Worm (Caenorhabditis elegans) whole organism, young adult: ENCODE data around the gene dmsr-1.

Experiments
- B0261.1 ChIP-seq: sonication (generic microtip); optimal IDR thresholded peaks from 2 replicates; lab custom pipeline; 2016; ENCODE audit warnings: mild to moderate bottlenecking, missing genetic modification characterization, moderate library complexity, missing compliant biosample characterization
- D2030.7 ChIP-seq: fragments of 200-800 bp; sonication (Bioruptor generic); IDR thresholded peaks from 2 replicates; pipeline ENCODE4 v1.3.6; 2022; ENCODE audit warnings: missing genetic modification reagents, missing genetic modification characterization, missing compliant biosample characterization
- F37B4.10 ChIP-seq: fragments of 200-800 bp; sonication (Bioruptor generic); IDR thresholded peaks from 2 replicates; pipeline ENCODE4 v1.3.6; 2022; ENCODE audit warnings: missing genetic modification characterization, missing compliant biosample characterization
- F39B2.1 ChIP-seq: fragments of 200-800 bp; sonication (Bioruptor generic); IDR thresholded peaks from 2 replicates; pipeline ENCODE4 v1.3.6; 2022; ENCODE audit warnings: missing genetic modification reagents, missing genetic modification characterization, missing compliant biosample characterization
- F55B11.4 ChIP-seq: sonication (generic microtip); optimal IDR thresholded peaks from 2 replicates; lab custom pipeline; 2016; ENCODE audit warnings: missing compliant biosample characterization, missing genetic modification characterization, borderline replicate concordance; ENCODE audit not compliant: insufficient read depth
- F57C9.4 ChIP-seq: sonication (generic microtip); optimal IDR thresholded peaks from 2 replicates; lab custom pipeline; 2017; ENCODE audit warnings: mild to moderate bottlenecking, missing genetic modification characterization, missing compliant biosample characterization
- K12H6.12 ChIP-seq: fragments of 200-800 bp; sonication (Bioruptor generic); optimal IDR thresholded peaks from 2 replicates; lab custom pipeline; 2018; ENCODE audit warnings: mild to moderate bottlenecking, missing genetic modification characterization, missing compliant biosample characterization
- aptf-3 ChIP-seq: fragments of 200-800 bp; sonication (Bioruptor generic); IDR thresholded peaks from 2 replicates; pipeline ENCODE4 v1.3.6; 2022; ENCODE audit warnings: missing genetic modification characterization, missing compliant biosample characterization
- athp-1 ChIP-seq: sonication (generic microtip); optimal IDR thresholded peaks from 2 replicates; lab custom pipeline; 2017; ENCODE audit warnings: mild to moderate bottlenecking, missing genetic modification characterization, missing compliant biosample characterization
- attf-3 ChIP-seq: fragments of 200-800 bp; sonication (Bioruptor generic); conservative IDR thresholded peaks from 2 replicates; pipeline ENCODE4 v1.3.6; 2022; ENCODE audit warnings: missing genetic modification reagents, missing genetic modification characterization, missing compliant biosample characterization
- bed-1 ChIP-seq: fragments of 200-800 bp; sonication (Bioruptor generic); IDR thresholded peaks from 2 replicates; pipeline ENCODE4 v1.3.6; 2022; ENCODE audit warnings: missing genetic modification reagents, missing genetic modification characterization, missing compliant biosample characterization
- bed-2 ChIP-seq: fragments of 200-800 bp; sonication (Bioruptor generic); IDR thresholded peaks from 2 replicates; pipeline ENCODE4 v1.3.6; 2022; ENCODE audit warnings: missing genetic modification reagents, missing genetic modification characterization, missing compliant biosample characterization
- cebp-1 ChIP-seq, 2 experiments: fragments of 200-800 bp in 1 of 2; sonication (Bioruptor generic) in 1 of 2; sonication (generic microtip) in 1 of 2; IDR thresholded peaks in 1 of 2; optimal IDR thresholded peaks in 1 of 2; 2 replicates each; pipeline versions ENCODE4 v1.3.6 to Lab custom; 2017 to 2022; ENCODE audit warnings: missing compliant biosample characterization in 2 of 2, missing genetic modification characterization in 2 of 2, mild to moderate bottlenecking in 1 of 2, missing genetic modification reagents in 1 of 2, moderate library complexity in 1 of 2
- cebp-2 ChIP-seq: fragments of 200-800 bp; sonication (Bioruptor generic); IDR thresholded peaks from 2 replicates; pipeline ENCODE4 v1.3.6; 2022; ENCODE audit warnings: missing genetic modification characterization, missing compliant biosample characterization
- ceh-40 ChIP-seq: fragments of 200-800 bp; sonication (Bioruptor generic); IDR thresholded peaks from 2 replicates; pipeline ENCODE4 v1.3.6; 2022; ENCODE audit warnings: missing genetic modification characterization, missing compliant biosample characterization
- ceh-79 ChIP-seq: sonication (generic microtip); optimal IDR thresholded peaks from 2 replicates; lab custom pipeline; 2017; ENCODE audit warnings: mild to moderate bottlenecking, missing genetic modification characterization, missing compliant biosample characterization
- dpff-1 ChIP-seq: sonication (generic microtip); optimal IDR thresholded peaks from 2 replicates; lab custom pipeline; 2017; ENCODE audit warnings: mild to moderate bottlenecking, missing genetic modification characterization, missing compliant biosample characterization
- egrh-3 ChIP-seq: fragments of 200-800 bp; sonication (Bioruptor generic); IDR thresholded peaks from 2 replicates; pipeline ENCODE4 v1.3.6; 2022; ENCODE audit warnings: missing genetic modification reagents, missing genetic modification characterization, missing compliant biosample characterization
- lin-26 ChIP-seq: fragments of 200-800 bp; sonication (Bioruptor generic); IDR thresholded peaks from 2 replicates; pipeline ENCODE4 v1.3.6; 2022; ENCODE audit warnings: missing genetic modification reagents, missing genetic modification characterization, missing compliant biosample characterization
- lir-1 ChIP-seq: fragments of 200-800 bp; sonication (Bioruptor generic); conservative IDR thresholded peaks from 2 replicates; pipeline ENCODE4 v1.3.6; 2022; ENCODE audit warnings: missing genetic modification reagents, missing genetic modification characterization, missing compliant biosample characterization
- madf-10 ChIP-seq: sonication (generic microtip); optimal IDR thresholded peaks from 2 replicates; lab custom pipeline; 2016; ENCODE audit warnings: mild to moderate bottlenecking, missing genetic modification characterization, missing compliant biosample characterization
- mel-28 ChIP-seq: sonication (generic microtip); optimal IDR thresholded peaks from 2 replicates; lab custom pipeline; 2016; ENCODE audit warnings: borderline replicate concordance, mild to moderate bottlenecking, missing genetic modification characterization, missing compliant biosample characterization
- mes-4 ChIP-seq: sonication (generic microtip); optimal IDR thresholded peaks from 2 replicates; lab custom pipeline; 2016; ENCODE audit warnings: missing genotype, missing genetic modification characterization, missing compliant biosample characterization
- nfya-1 ChIP-seq: sonication (generic microtip); optimal IDR thresholded peaks from 2 replicates; lab custom pipeline; 2017; ENCODE audit warnings: antibody characterized with exemption, missing compliant biosample characterization, missing genetic modification characterization, borderline replicate concordance; ENCODE audit not compliant: insufficient read depth
- pbrm-1 ChIP-seq: fragments of 200-800 bp; sonication (Bioruptor generic); IDR thresholded peaks from 2 replicates; pipeline ENCODE4 v1.3.6; 2022; ENCODE audit warnings: missing genetic modification reagents, missing genetic modification characterization, missing compliant biosample characterization
- pha-4 ChIP-seq: fragments of 150-350 bp; sonication (generic microtip); optimal IDR thresholded peaks from 2 replicates; lab custom pipeline; 2014; ENCODE audit warnings: missing biosample characterization, missing genetic modification reagents, missing genetic modification characterization
- sea-2 ChIP-seq: fragments of 200-800 bp; sonication (Bioruptor generic); IDR thresholded peaks from 2 replicates; pipeline ENCODE4 v1.3.6; 2022; ENCODE audit warnings: missing genetic modification characterization, missing compliant biosample characterization
- unc-62 ChIP-seq: fragments of 150-350 bp; optimal IDR thresholded peaks from 2 replicates; lab custom pipeline; 2014; ENCODE audit warnings: missing biosample characterization, missing genetic modification reagents, missing genetic modification characterization
- zfh-2 ChIP-seq: fragments of 200-800 bp; sonication (Bioruptor generic); conservative IDR thresholded peaks from 2 replicates; pipeline ENCODE4 v1.3.6; 2022; ENCODE audit warnings: missing genetic modification reagents, missing genetic modification characterization, missing compliant biosample characterization
- ztf-18 ChIP-seq: sonication (generic microtip); optimal IDR thresholded peaks from 2 replicates; lab custom pipeline; 2016; ENCODE audit warnings: missing genotype, mild to moderate bottlenecking, missing genetic modification characterization, missing compliant biosample characterization
- ztf-25 ChIP-seq: fragments of 200-800 bp; sonication (Bioruptor generic); IDR thresholded peaks from 2 replicates; pipeline ENCODE4 v1.3.6; 2022; ENCODE audit warnings: missing genetic modification reagents, missing genetic modification characterization, missing compliant biosample characterization

The dmsr-1 gene

ce11 chrV:11439202-11439601 is 638 bp downstream of the dmsr-1 start:
- no peak for TF ChIP-seq K12H6.12 (tag; lab: Kevin White, UChicago)
- no peak for TF ChIP-seq lin-26 (GFP tag; lab: Robert Waterston, UW)
- no peak for TF ChIP-seq ztf-18 (tag; lab: Kevin White, UChicago)

- TF ChIP-seq unc-62 (GFP tag; lab: Kevin White, UChicago), result no peak
- TF ChIP-seq ceh-40 (GFP tag; lab: Robert Waterston, UW), result no peak
- TF ChIP-seq nfya-1, result no peak
- TF ChIP-seq bed-1 (GFP tag; lab: Robert Waterston, UW), result no peak
- TF ChIP-seq ceh-79 (tag; lab: Kevin White, UChicago), result no peak
- TF ChIP-seq pha-4 (tag; lab: Kevin White, UChicago), result no peak
- no peak for TF ChIP-seq F37B4.10 (GFP tag; lab: Robert Waterston, UW)
- no peak for TF ChIP-seq attf-3 (GFP tag; lab: Robert Waterston, UW)
- TF ChIP-seq F57C9.4 (tag; lab: Kevin White, UChicago), result no peak
- TF ChIP-seq athp-1, result no peak
- TF ChIP-seq mes-4 (tag; lab: Kevin White, UChicago), result no peak
- no peak for TF ChIP-seq F55B11.4 (tag; lab: Kevin White, UChicago)
- no peak for TF ChIP-seq F39B2.1
- TF ChIP-seq bed-2, result no peak
- no peak for TF ChIP-seq mel-28 (tag; lab: Kevin White, UChicago)
- TF ChIP-seq aptf-3 (GFP tag; lab: Robert Waterston, UW), result no peak
- TF ChIP-seq, all 124 proteins: peak for 0
Observed at ce11 chrV:11443503-11443902, 4.9 kb downstream of the dmsr-1 start, which contains the start of gene F57B7.2. Gene F57B7.2, minus strand, starts transcription at chrV:11443603.

DNA sequence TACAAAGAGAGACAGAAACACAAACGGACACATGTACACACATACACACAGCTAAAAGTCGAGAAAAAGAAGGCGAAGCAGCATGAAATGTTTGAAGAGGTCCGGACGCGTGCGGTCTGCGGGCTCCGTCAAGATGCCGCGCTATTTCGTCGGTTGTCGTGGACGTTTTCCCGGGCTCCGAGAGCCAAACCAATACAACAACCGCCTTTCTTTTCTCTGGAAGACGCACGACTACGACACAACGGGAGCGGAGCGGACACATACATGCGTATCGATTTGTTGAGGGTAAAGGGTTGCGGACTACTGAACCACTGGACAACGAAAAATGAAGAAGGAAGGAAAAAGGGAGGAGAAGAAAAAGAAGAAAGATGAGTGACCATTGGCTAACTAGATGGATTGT is 6.8 kb downstream of the dmsr-1 start:
- TF ChIP-seq madf-10 (tag; lab: Kevin White, UChicago) (peak; percentile 33), zfh-2 (GFP tag; lab: Robert Waterston, UW) (peak; percentile 82), cebp-2 (GFP tag; lab: Robert Waterston, UW) (0 out of 2 replicates have a peak, but pooled peaks have one; percentile 37), F57C9.4 (tag; lab: Kevin White, UChicago) (no peak), F39B2.1 (no peak)

DNA sequence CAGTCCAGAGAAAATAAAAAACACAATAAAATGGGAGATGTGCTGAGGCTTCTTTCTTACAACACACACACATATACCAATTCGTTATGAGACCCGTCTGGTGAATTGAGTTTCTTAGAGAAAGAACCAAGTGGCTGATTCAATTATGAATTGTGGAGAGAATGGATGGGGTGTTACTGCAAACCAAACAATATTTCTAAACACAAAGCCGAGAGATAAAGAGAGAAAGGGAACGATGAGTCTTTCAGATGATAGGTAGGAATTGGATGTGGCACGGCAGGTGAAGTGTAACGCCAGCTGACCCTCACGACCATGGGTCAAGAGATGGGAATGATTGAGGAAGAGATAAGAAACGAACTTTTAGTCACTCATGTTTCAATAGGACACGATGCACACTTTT is 7.7 kb downstream of the dmsr-1 start, which contains the start of gene mig-17:
mig-17 (plus strand) TSS at position 389 of the 400 bp plus-strand sequence.
- TF ChIP-seq cebp-1 (GFP tag; IDR thresholded peaks at IDR 0.05; lab: Robert Waterston, UW), result no peak
- no peak for TF ChIP-seq cebp-1 (tag; optimal IDR thresholded peaks at IDR 0.05; lab: Kevin White, UChicago)
- no peak for TF ChIP-seq ztf-25 (GFP tag; lab: Robert Waterston, UW)
- TF ChIP-seq lir-1 (GFP tag; lab: Robert Waterston, UW), result no peak
- no peak for TF ChIP-seq D2030.7
- no peak for TF ChIP-seq B0261.1 (tag; lab: Kevin White, UChicago)
- no peak for TF ChIP-seq athp-1
- TF ChIP-seq sea-2 (GFP tag; lab: Robert Waterston, UW), result no peak

- no peak for TF ChIP-seq dpff-1
- peak; percentile 93 for TF ChIP-seq zfh-2 (GFP tag; lab: Robert Waterston, UW)
- TF ChIP-seq D2030.7, result no peak
- TF ChIP-seq egrh-3 (GFP tag; lab: Robert Waterston, UW), result peak; percentile 81
- no peak for TF ChIP-seq pbrm-1 (GFP tag; lab: Robert Waterston, UW)
Observed at ce11 chrV:11449404-11449803, 10.8 kb downstream of the dmsr-1 start.
